Worm (Caenorhabditis elegans): ENCODE results near the gene C34E10.9.

C34E10.9 gene

ce11 chrIII:5273396-5273857 is 10.2 kb upstream of the C34E10.9 start, which contains the start of gene ztf-8 (continued):
- TF ChIP-seq egl-18 (GFP tag; IDR thresholded peaks at IDR 0.05) (no peak), let-526 (GFP tag; IDR thresholded peaks at IDR 0.05) (no peak), K11D2.4 (GFP tag; IDR thresholded peaks at IDR 0.05) (no peak), K12H6.12 (tag; optimal IDR thresholded peaks at IDR 0.05) (no peak), pha-4 (tag; optimal IDR thresholded peaks at IDR 0.05) (no peak), dox-1 (GFP tag; IDR thresholded peaks at IDR 0.05) (peak; percentile 19; the same call in 1 of the 2 replicates), ztf-3 (GFP tag; optimal IDR thresholded peaks at IDR 0.05) (no peak), D2030.7 (GFP tag; IDR thresholded peaks at IDR 0.05) (no peak), B0035.1 (tag; optimal IDR thresholded peaks at IDR 0.05) (no peak), atf-7 (tag; optimal IDR thresholded peaks at IDR 0.05) (peak; percentile 31), nhr-27 (tag; optimal IDR thresholded peaks at IDR 0.05) (no peak), nfya-2 (GFP tag; IDR thresholded peaks at IDR 0.05) (no peak), let-607 (tag; optimal IDR thresholded peaks at IDR 0.05) (no peak), aptf-2 (GFP tag; conservative IDR thresholded peaks at IDR 0.05) (no peak), zfh-2 (GFP tag; conservative IDR thresholded peaks at IDR 0.05) (no peak), dpl-1 (GFP tag; optimal IDR thresholded peaks at IDR 0.05) (no peak), ekl-4 (GFP tag; IDR thresholded peaks at IDR 0.05) (no peak), madf-6 (GFP tag; IDR thresholded peaks at IDR 0.05) (peak; percentile 65), ztf-22 (GFP tag; optimal IDR thresholded peaks at IDR 0.05) (no peak), nhr-90 (tag; optimal IDR thresholded peaks at IDR 0.05) (no peak), Y53F4B.3 (GFP tag; IDR thresholded peaks at IDR 0.05) (no peak), nfya-1 (tag; optimal IDR thresholded peaks at IDR 0.05; ENCODE audit: borderline replicate concordance, insufficient read depth) (no peak), lin-26 (GFP tag; IDR thresholded peaks at IDR 0.05) (no peak), Y53G8AR.9 (GFP tag; conservative IDR thresholded peaks at IDR 0.05) (peak; percentile 66; the same call in 1 of the 2 replicates), zim-3 (tag; optimal IDR thresholded peaks at IDR 0.05) (peak; percentile 31), hsf-1 (GFP tag; IDR thresholded peaks at IDR 0.05) (peak; percentile 52; the same call in 1 of the 2 replicates), aptf-3 (GFP tag; IDR thresholded peaks at IDR 0.05) (0 out of 2 replicates have a peak, but pooled peaks have one; percentile 22), ceh-100 (GFP tag; IDR thresholded peaks at IDR 0.05) (no peak), ceh-27 (GFP tag; optimal IDR thresholded peaks at IDR 0.05) (no peak), athp-1 (tag; optimal IDR thresholded peaks at IDR 0.05) (peak; percentile 42), tlf-1 (GFP tag; optimal IDR thresholded peaks at IDR 0.05) (peak; percentile 29), gei-17 (GFP tag; optimal IDR thresholded peaks at IDR 0.05) (no peak), madf-10 (tag; optimal IDR thresholded peaks at IDR 0.05) (no peak), madf-3 (GFP tag; IDR thresholded peaks at IDR 0.05) (0 out of 2 replicates have a peak, but pooled peaks have one; percentile 51), cebp-1 (GFP tag; IDR thresholded peaks at IDR 0.05) (no peak), cebp-1 (tag; optimal IDR thresholded peaks at IDR 0.05) (peak; percentile 38), ama-1 (optimal IDR thresholded peaks at IDR 0.05) (peak; percentile 37), ama-1 (GFP tag; optimal IDR thresholded peaks at IDR 0.05) (peak in 1 of 2 experiments; percentile 5), F23B12.7 (tag; optimal IDR thresholded peaks at IDR 0.05; ENCODE audit: insufficient read depth) (no peak), Y95B8A.8 (GFP tag; IDR thresholded peaks at IDR 0.05) (no peak), ceh-58 (GFP tag; IDR thresholded peaks at IDR 0.05) (no peak), sptf-2 (GFP tag; optimal IDR thresholded peaks at IDR 0.05) (no peak), lin-35 (GFP tag; optimal IDR thresholded peaks at IDR 0.05) (peak in 1 of 3 experiments; percentile 22), rpc-1 (optimal IDR thresholded peaks at IDR 0.05) (no peak), rpc-1 (tag; optimal IDR thresholded peaks at IDR 0.05) (no peak), B0336.3 (GFP tag; IDR thresholded peaks at IDR 0.05) (peak; percentile 72), F39B2.1 (GFP tag; IDR thresholded peaks at IDR 0.05) (no peak), snpc-4 (GFP tag; optimal IDR thresholded peaks at IDR 0.05) (no peak), snpc-4 (tag; optimal IDR thresholded peaks at IDR 0.05) (peak in 1 of 4 experiments; percentile 29), bed-2 (GFP tag; IDR thresholded peaks at IDR 0.05) (no peak)
